Worm (Caenorhabditis elegans): ENCODE data around the gene C33A12.4.

Gene C33A12.4

DNA sequence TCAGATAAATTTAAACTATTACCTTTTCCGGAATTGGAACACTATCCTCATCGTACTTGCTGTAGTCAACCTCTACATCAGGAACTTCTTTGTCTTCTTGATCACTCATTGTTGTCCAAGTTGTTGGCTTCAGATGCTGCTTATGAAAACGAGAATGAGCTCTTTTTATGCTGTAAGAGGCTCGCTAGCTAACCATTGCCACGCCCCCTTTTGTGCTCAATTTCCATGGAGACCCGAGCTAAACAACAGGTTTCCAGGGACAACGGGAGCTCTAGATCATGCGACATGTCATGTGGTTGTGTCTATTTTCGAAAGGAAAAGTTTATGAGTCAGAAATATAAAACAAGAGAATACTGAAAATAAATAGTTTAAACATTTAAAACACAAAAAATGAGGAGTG, at the start of gene C33A12.4:
Gene C33A12.4, minus strand, starts transcription at position 131 of the 400 bp plus-strand sequence.
- TF ChIP-seq unc-62 (GFP tag; optimal IDR thresholded peaks at IDR 0.05) = no peak

DNA sequence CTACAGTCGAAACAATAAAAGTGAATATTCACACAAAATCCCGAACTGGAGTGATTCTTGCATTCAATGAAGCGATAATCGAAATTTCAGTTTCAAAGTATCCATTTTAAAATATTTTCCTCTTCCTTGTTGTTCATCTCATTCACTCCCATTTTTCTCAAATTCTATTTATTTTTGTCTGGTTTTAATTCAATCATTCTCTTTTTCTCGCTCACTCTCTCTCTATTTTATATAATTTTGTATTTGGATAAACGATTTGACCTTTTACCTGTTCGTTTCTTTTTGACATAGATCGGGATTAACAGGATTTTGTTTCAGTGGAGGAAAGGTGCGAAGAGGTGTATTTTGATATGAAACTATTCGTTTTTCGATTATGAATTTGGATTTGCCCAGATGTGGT, 35.6 kb upstream of the C33A12.4 start, which contains the start of gene T05A1.5:
Gene T05A1.5, plus strand, starts transcription at position 301 of the 400 bp plus-strand sequence.
- no peak for TF ChIP-seq unc-62 (GFP tag; optimal IDR thresholded peaks at IDR 0.05)

- TF ChIP-seq unc-62 (GFP tag; optimal IDR thresholded peaks at IDR 0.05) = no peak
Observed at ce11 chrIV:9540342-9540856, 30.0 kb upstream of the C33A12.4 start, which contains the start of gene fbl-1. TSS of gene fbl-1 (plus strand) at chrIV:9540806.

- no peak for TF ChIP-seq unc-62 (GFP tag; optimal IDR thresholded peaks at IDR 0.05)
Observed at ce11 chrIV:9538214-9538613, 27.8 kb upstream of the C33A12.4 start.

- no peak for TF ChIP-seq unc-62 (GFP tag; optimal IDR thresholded peaks at IDR 0.05)
Observed at ce11 chrIV:9537500-9537899, 27.1 kb upstream of the C33A12.4 start.

DNA sequence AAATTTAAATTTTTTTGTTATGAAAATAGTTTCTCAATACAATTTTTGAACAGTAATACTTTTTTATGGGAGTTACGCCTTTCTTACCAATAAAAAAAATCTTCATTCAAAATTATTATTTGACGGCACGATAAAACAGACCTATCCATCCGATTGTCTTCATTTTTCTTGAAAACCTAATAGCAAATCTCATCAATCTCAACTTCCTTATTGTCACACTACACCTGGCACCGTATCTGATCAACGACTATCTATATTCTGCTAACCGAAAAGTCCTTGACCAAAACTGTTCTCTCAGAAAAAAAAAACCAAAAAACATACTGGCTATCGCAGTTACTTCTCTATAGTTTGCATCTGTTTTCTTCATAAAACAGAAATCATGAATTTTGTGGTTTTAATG, 25.8 kb upstream of the C33A12.4 start:
- no peak for TF ChIP-seq unc-62 (GFP tag; optimal IDR thresholded peaks at IDR 0.05)

DNA sequence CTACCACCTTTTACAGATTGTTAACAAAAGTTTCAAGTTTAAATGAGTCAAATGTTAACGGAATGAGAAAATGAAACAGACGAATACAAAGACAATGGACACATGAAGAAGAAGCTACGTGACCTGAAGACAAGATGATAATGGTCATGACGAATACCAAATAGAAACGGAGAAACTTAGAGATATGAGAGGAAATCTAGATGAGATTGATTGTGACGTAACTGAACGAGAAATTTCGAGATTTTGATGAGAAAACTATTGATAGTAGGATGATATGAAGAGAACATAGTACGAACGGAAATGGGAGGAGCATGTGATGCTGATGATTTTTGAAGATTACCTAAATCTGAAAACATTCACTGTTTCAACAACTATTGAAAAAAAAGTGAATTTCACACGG, 24.7 kb upstream of the C33A12.4 start:
- TF ChIP-seq unc-62 (GFP tag; optimal IDR thresholded peaks at IDR 0.05) = no peak

DNA sequence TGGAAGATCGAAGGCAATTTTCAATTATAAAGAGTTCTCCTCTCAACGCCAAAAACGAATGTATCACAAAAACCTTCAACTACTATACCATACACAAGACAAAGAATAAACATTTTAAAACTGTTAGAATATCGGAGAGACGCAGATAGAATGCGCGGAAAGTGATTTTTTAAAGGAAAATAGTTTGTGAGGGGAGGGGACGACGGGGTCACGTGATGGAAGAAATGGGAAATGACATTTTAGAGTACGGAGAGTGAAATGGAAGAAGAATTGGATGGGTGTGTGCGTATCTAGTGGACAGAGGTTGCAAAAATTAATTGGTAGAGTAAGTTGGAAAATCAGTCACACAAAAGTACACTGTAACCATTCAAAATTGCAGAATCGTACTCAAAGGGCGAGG, 24.0 kb upstream of the C33A12.4 start:
- TF ChIP-seq unc-62 (GFP tag; optimal IDR thresholded peaks at IDR 0.05) = no peak

- no peak for TF ChIP-seq unc-62 (GFP tag; optimal IDR thresholded peaks at IDR 0.05)
Observed at ce11 chrIV:9533071-9533470, 22.7 kb upstream of the C33A12.4 start, which contains the start of gene F56H11.2. TSS of gene F56H11.2 (minus strand) at chrIV:9533171.

DNA sequence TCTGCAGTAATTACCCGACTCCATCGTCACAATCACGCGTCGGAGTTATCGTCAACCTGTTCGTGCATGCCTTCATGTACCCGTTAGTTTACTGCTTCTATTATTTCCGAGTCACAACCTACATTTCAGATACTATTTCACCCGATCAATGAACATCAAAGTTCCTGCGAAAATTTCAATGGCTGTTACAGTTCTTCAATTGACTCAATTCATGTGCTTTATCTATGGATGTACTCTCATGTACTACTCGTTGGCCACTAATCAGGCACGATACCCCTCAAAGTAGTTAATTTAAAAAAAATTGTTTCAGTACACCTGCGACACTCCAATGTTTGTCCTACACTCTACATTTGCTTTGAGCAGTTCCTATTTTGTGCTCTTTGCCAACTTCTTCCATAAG, 20.4 kb upstream of the C33A12.4 start:
- TF ChIP-seq unc-62 (GFP tag; optimal IDR thresholded peaks at IDR 0.05) = no peak

DNA sequence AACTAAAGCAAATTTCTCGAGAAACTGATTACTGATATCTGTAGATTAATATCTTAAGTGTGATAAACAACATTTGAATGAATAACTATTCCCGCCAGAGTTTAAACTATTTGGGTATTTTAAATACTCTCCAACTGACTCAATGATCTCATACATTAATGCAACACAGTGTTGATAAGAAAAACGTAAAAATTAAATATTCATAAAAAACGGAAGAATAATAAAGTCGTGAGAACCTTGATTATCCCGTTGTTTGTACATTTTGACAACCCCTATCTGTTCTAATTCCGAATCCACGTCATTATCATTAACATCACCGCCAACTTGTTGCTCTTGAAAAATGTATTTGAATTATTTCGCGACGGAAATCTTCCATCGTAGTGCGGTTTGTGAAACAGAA, 19.3 kb upstream of the C33A12.4 start, which contains the start of gene elo-7:
Gene elo-7, plus strand, starts transcription at position 301 of the 400 bp plus-strand sequence.
- TF ChIP-seq unc-62 (GFP tag; optimal IDR thresholded peaks at IDR 0.05) = no peak

ce11 chrIV:9527002-9527401, 16.6 kb upstream of the C33A12.4 start:
- no peak for TF ChIP-seq unc-62 (GFP tag; optimal IDR thresholded peaks at IDR 0.05)

- no peak for TF ChIP-seq unc-62 (GFP tag; optimal IDR thresholded peaks at IDR 0.05)
Observed at ce11 chrIV:9525682-9526416, 15.5 kb upstream of the C33A12.4 start, which contains the start of gene elo-1. TSS of gene elo-1 (plus strand) at chrIV:9526366.

DNA sequence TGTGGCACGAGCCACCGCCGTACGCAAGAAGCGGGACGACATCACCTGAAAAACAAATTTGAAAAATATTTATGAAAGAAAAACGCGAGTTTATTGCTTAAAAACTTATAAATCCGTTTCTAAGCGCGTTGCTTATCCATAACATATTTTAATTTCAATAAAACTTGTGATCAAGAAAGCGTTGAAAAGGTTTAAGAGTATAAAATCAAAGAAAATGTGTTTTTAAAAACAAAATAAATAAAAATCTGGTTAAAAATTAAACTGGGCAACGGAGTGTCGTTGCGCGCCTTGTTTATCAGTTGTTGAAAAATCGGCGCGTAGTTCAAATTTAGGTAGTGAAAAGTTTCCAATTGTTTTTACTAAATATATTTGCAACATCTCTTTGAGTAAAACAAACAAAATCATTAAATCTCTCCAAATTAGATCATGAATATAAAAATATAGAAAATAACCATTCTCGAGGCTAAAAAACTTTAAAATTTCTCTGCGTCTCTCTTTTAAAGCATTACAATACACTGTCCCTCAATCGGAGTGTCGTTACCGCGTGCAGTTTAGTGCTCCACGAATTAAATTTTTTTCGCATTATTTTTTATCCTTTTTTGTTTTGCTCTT, 14.6 kb upstream of the C33A12.4 start, which contains the start of gene ndua-5:
Gene ndua-5, minus strand, starts transcription at position 51 of the 612 bp plus-strand sequence.
- no peak for TF ChIP-seq unc-62 (GFP tag; optimal IDR thresholded peaks at IDR 0.05)

- no peak for TF ChIP-seq unc-62 (GFP tag; optimal IDR thresholded peaks at IDR 0.05)
Observed at ce11 chrIV:9523139-9523538, 12.8 kb upstream of the C33A12.4 start.

- TF ChIP-seq unc-62 (GFP tag; optimal IDR thresholded peaks at IDR 0.05) = no peak
Observed at ce11 chrIV:9520629-9521028, 10.3 kb upstream of the C33A12.4 start.

DNA sequence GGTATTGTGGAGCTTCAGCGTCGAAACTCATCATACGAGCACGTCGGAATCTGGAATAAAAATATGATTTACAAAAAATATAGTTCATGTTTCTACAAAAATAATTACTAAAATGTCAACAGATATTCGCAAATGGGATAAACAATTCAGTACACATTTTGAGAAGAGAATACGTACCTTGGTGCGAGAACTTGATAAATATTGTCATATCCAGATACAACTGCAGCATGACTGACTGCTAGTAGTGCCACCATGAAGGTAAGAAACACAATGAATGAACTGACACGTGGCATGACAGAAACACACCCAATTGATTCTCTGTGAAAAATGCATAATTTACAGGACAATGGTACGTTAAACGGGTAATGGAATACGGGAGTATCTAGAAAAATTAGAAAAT, 8.2 kb upstream of the C33A12.4 start, which contains the start of gene nlp-35:
Gene nlp-35, minus strand, starts transcription at position 319 of the 400 bp plus-strand sequence.
- TF ChIP-seq unc-62 (GFP tag; optimal IDR thresholded peaks at IDR 0.05) = no peak
